In genomic region chr2L:2861885-2862620, dm6 we compare ENCODE assay signal across 2 fruit fly cellular contexts.
TF ChIP-seq lines count a peak whose summit lies in the region.

No protein-coding gene starts in this region.

TF ChIP-seq in whole organism, embryonic, 481 proteins besides CTCF, POLR2A, EP300 and RAD21 (continued from another document and continues in another):
- no peak for TF ChIP-seq chn (GFP tag; optimal IDR thresholded peaks at IDR 0.05; lab: Kevin White, UChicago)
- TF ChIP-seq oc (tag; optimal IDR thresholded peaks at IDR 0.05; lab: Kevin White, UChicago), result no peak
- TF ChIP-seq ara (GFP tag; IDR thresholded peaks at IDR 0.05; lab: Robert Waterston, UW), result no peak
- TF ChIP-seq eve (GFP tag; optimal IDR thresholded peaks at IDR 0.05; lab: Kevin White, UChicago), result no peak
- TF ChIP-seq CG18599 (GFP tag; optimal IDR thresholded peaks at IDR 0.05; lab: Kevin White, UChicago), result peak; percentile 71
- no peak for TF ChIP-seq sob (GFP tag; IDR thresholded peaks at IDR 0.05; lab: Robert Waterston, UW)
- no peak for TF ChIP-seq Dad (GFP tag; optimal IDR thresholded peaks at IDR 0.05; lab: Kevin White, UChicago)
- no peak for TF ChIP-seq crp (GFP tag; optimal IDR thresholded peaks at IDR 0.05; lab: Kevin White, UChicago)
- TF ChIP-seq ap (GFP tag; IDR thresholded peaks at IDR 0.05; lab: Robert Waterston, UW), result no peak
- TF ChIP-seq otp (GFP tag; IDR thresholded peaks at IDR 0.05; lab: Robert Waterston, UW), result 0 out of 3 replicates have a peak, but pooled peaks have one; percentile 64
- TF ChIP-seq grau (tag; optimal IDR thresholded peaks at IDR 0.05; lab: Kevin White, UChicago), result no peak
- TF ChIP-seq tio (GFP tag; optimal IDR thresholded peaks at IDR 0.05; lab: Kevin White, UChicago), result no peak
- TF ChIP-seq lilli (GFP tag; optimal IDR thresholded peaks at IDR 0.05; lab: Kevin White, UChicago), result no peak
- TF ChIP-seq CG17385 (GFP tag; optimal IDR thresholded peaks at IDR 0.05; lab: Kevin White, UChicago), result peak; percentile 3
- TF ChIP-seq ind (GFP tag; optimal IDR thresholded peaks at IDR 0.05; lab: Kevin White, UChicago), result no peak
- TF ChIP-seq Xbp1 (GFP tag; optimal IDR thresholded peaks at IDR 0.05; lab: Kevin White, UChicago), result no peak
- peak in 1 of 2 experiments; percentile 80 for TF ChIP-seq Pdp1 (GFP tag; optimal IDR thresholded peaks at IDR 0.05; lab: Kevin White, UChicago)
- TF ChIP-seq jing (GFP tag; optimal IDR thresholded peaks at IDR 0.05; lab: Kevin White, UChicago), result no peak
- TF ChIP-seq HmgD (GFP tag; optimal IDR thresholded peaks at IDR 0.05; lab: Kevin White, UChicago), result peak; percentile 2
- no peak for TF ChIP-seq ab (GFP tag; optimal IDR thresholded peaks at IDR 0.05; lab: Kevin White, UChicago)
- no peak for TF ChIP-seq CG6175 (GFP tag; IDR thresholded peaks at IDR 0.05; lab: Robert Waterston, UW)
- TF ChIP-seq CG15601 (tag; optimal IDR thresholded peaks at IDR 0.05; lab: Kevin White, UChicago), result no peak
- no peak for TF ChIP-seq row (GFP tag; IDR thresholded peaks at IDR 0.05; lab: Robert Waterston, UW)
- peak; percentile 2 for TF ChIP-seq CG12769 (tag; optimal IDR thresholded peaks at IDR 0.05; lab: Kevin White, UChicago)
- TF ChIP-seq ci (GFP tag; IDR thresholded peaks at IDR 0.05; lab: Robert Waterston, UW), result no peak; the same call in none of the 3 replicates
- TF ChIP-seq CG6813 (GFP tag; optimal IDR thresholded peaks at IDR 0.05; lab: Kevin White, UChicago), result no peak
- no peak for TF ChIP-seq Usf (GFP tag; optimal IDR thresholded peaks at IDR 0.05; lab: Kevin White, UChicago)
- no peak for TF ChIP-seq eyg (GFP tag; optimal IDR thresholded peaks at IDR 0.05; lab: Kevin White, UChicago)
- no peak for TF ChIP-seq schlank (tag; optimal IDR thresholded peaks at IDR 0.05; lab: Kevin White, UChicago)
- TF ChIP-seq CG12299 (tag; optimal IDR thresholded peaks at IDR 0.05; lab: Kevin White, UChicago), result no peak
- no peak for TF ChIP-seq Mes4 (GFP tag; optimal IDR thresholded peaks at IDR 0.05; lab: Kevin White, UChicago)
- peak; percentile 62; the same call in 1 of the 3 replicates for TF ChIP-seq mld (GFP tag; IDR thresholded peaks at IDR 0.05; lab: Robert Waterston, UW; ENCODE audit: partially characterized antibody)
- TF ChIP-seq pho (GFP tag; optimal IDR thresholded peaks at IDR 0.05; lab: Kevin White, UChicago), result peak; percentile 10
- peak; percentile 19 for TF ChIP-seq HHEX (GFP tag; optimal IDR thresholded peaks at IDR 0.05; lab: Kevin White, UChicago)
- TF ChIP-seq CG12071 (GFP tag; optimal IDR thresholded peaks at IDR 0.05; lab: Kevin White, UChicago), result peak; percentile 25
- TF ChIP-seq HLH54F (GFP tag; optimal IDR thresholded peaks at IDR 0.05; lab: Kevin White, UChicago), result no peak
- TF ChIP-seq rib (GFP tag; IDR thresholded peaks at IDR 0.05; lab: Robert Waterston, UW), result no peak
- TF ChIP-seq Dek (tag; optimal IDR thresholded peaks at IDR 0.05; lab: Kevin White, UChicago), result no peak
- no peak for TF ChIP-seq stwl (tag; optimal IDR thresholded peaks at IDR 0.05; lab: Kevin White, UChicago)
- TF ChIP-seq CG10462 (GFP tag; optimal IDR thresholded peaks at IDR 0.05; lab: Kevin White, UChicago), result no peak
- TF ChIP-seq CG7372 (GFP tag; IDR thresholded peaks at IDR 0.05; lab: Robert Waterston, UW), result no peak
- 0 out of 2 replicates have a peak, but pooled peaks have one; percentile 39 for TF ChIP-seq sna (GFP tag; IDR thresholded peaks at IDR 0.05; lab: Robert Waterston, UW; ENCODE audit: partially characterized antibody)
- TF ChIP-seq tll (GFP tag; optimal IDR thresholded peaks at IDR 0.05; lab: Kevin White, UChicago), result no peak
- TF ChIP-seq sisA (GFP tag; IDR thresholded peaks at IDR 0.05; lab: Robert Waterston, UW), result no peak
- no peak for TF ChIP-seq nerfin-1 (tag; optimal IDR thresholded peaks at IDR 0.05; lab: Kevin White, UChicago)
- no peak for TF ChIP-seq peb (GFP tag; IDR thresholded peaks at IDR 0.05; lab: Robert Waterston, UW)
- TF ChIP-seq CG11695 (GFP tag; IDR thresholded peaks at IDR 0.05; lab: Robert Waterston, UW), result no peak; the same call in 2 of the 3 replicates
- no peak for TF ChIP-seq CG4707 (GFP tag; optimal IDR thresholded peaks at IDR 0.05; lab: Kevin White, UChicago)
- TF ChIP-seq Gsc (GFP tag; IDR thresholded peaks at IDR 0.05; lab: Robert Waterston, UW), result no peak
- TF ChIP-seq CG15479 (GFP tag; optimal IDR thresholded peaks at IDR 0.05; lab: Kevin White, UChicago), result no peak
- no peak for TF ChIP-seq corto (GFP tag; optimal IDR thresholded peaks at IDR 0.05; lab: Kevin White, UChicago)
- no peak for TF ChIP-seq slou (GFP tag; optimal IDR thresholded peaks at IDR 0.05; lab: Kevin White, UChicago)
- no peak for TF ChIP-seq CG16815 (GFP tag; optimal IDR thresholded peaks at IDR 0.05; lab: Kevin White, UChicago)
- no peak for TF ChIP-seq Meics (GFP tag; optimal IDR thresholded peaks at IDR 0.05; lab: Kevin White, UChicago)
- no peak for TF ChIP-seq CG10366 (GFP tag; IDR thresholded peaks at IDR 0.05; lab: Robert Waterston, UW)
- no peak for TF ChIP-seq Sin3A (optimal IDR thresholded peaks at IDR 0.05; lab: Kevin White, UChicago)
- no peak for TF ChIP-seq ssp (GFP tag; IDR thresholded peaks at IDR 0.05; lab: Robert Waterston, UW)
- no peak for TF ChIP-seq ac (GFP tag; optimal IDR thresholded peaks at IDR 0.05; lab: Kevin White, UChicago)
- TF ChIP-seq yki (optimal IDR thresholded peaks at IDR 0.05; lab: Kevin White, UChicago), result no peak
- no peak for TF ChIP-seq CG6254 (GFP tag; optimal IDR thresholded peaks at IDR 0.05; lab: Kevin White, UChicago)
- TF ChIP-seq CG17328 (GFP tag; IDR thresholded peaks at IDR 0.05; lab: Robert Waterston, UW), result peak; percentile 99
- no peak for TF ChIP-seq H2.0 (GFP tag; IDR thresholded peaks at IDR 0.05; lab: Robert Waterston, UW)
- no peak for TF ChIP-seq Gug (GFP tag; IDR thresholded peaks at IDR 0.05; lab: Robert Waterston, UW)
- no peak for TF ChIP-seq Hr39 (optimal IDR thresholded peaks at IDR 0.05; lab: Kevin White, UChicago)
- TF ChIP-seq gsb (GFP tag; IDR thresholded peaks at IDR 0.05; lab: Robert Waterston, UW), result 0 out of 2 replicates have a peak, but pooled peaks have one; percentile 31
- 0 out of 3 replicates have a peak, but pooled peaks have one; percentile 35 for TF ChIP-seq Doc3 (GFP tag; IDR thresholded peaks at IDR 0.05; lab: Robert Waterston, UW; ENCODE audit: partially characterized antibody)
- peak; percentile 26 for TF ChIP-seq ems (GFP tag; optimal IDR thresholded peaks at IDR 0.05; lab: Kevin White, UChicago)
- no peak for TF ChIP-seq Dfd (GFP tag; optimal IDR thresholded peaks at IDR 0.05; lab: Kevin White, UChicago)

TF ChIP-seq in whole organism, prepupa, 60 proteins besides CTCF, POLR2A, EP300 and RAD21 (continued from another document):
- TF ChIP-seq CG9139 (GFP tag; optimal IDR thresholded peaks at IDR 0.05; lab: Kevin White, UChicago) (no peak), Hr39 (GFP tag; optimal IDR thresholded peaks at IDR 0.05; lab: Kevin White, UChicago) (no peak), CG1621 (tag; optimal IDR thresholded peaks at IDR 0.05; lab: Kevin White, UChicago) (peak; percentile 89), CG11902 (GFP tag; optimal IDR thresholded peaks at IDR 0.05; lab: Kevin White, UChicago) (no peak), CG6792 (GFP tag; optimal IDR thresholded peaks at IDR 0.05; lab: Kevin White, UChicago) (no peak), CG10631 (GFP tag; optimal IDR thresholded peaks at IDR 0.05; lab: Kevin White, UChicago) (no peak), Hr4 (GFP tag; optimal IDR thresholded peaks at IDR 0.05; lab: Kevin White, UChicago) (peak; percentile 5), CG8119 (GFP tag; IDR thresholded peaks at IDR 0.05; lab: Robert Waterston, UW) (peak; percentile 53), Eip75B (GFP tag; optimal IDR thresholded peaks at IDR 0.05; lab: Kevin White, UChicago) (peak; percentile 16), Ets21C (GFP tag; optimal IDR thresholded peaks at IDR 0.05; lab: Kevin White, UChicago) (no peak), CG3919 (GFP tag; optimal IDR thresholded peaks at IDR 0.05; lab: Kevin White, UChicago) (peak; percentile 24), eg (GFP tag; IDR thresholded peaks at IDR 0.05; lab: Robert Waterston, UW) (peak; percentile 75), CG7368 (GFP tag; optimal IDR thresholded peaks at IDR 0.05; lab: Kevin White, UChicago) (no peak), CG4318 (GFP tag; optimal IDR thresholded peaks at IDR 0.05; lab: Kevin White, UChicago) (no peak), net (GFP tag; optimal IDR thresholded peaks at IDR 0.05; lab: Kevin White, UChicago) (peak; percentile 43), Eip93F (GFP tag; optimal IDR thresholded peaks at IDR 0.05; lab: Kevin White, UChicago) (no peak), achi (GFP tag; optimal IDR thresholded peaks at IDR 0.05; lab: Kevin White, UChicago) (peak; percentile 8), CG6163 (GFP tag; IDR thresholded peaks at IDR 0.05; lab: Robert Waterston, UW) (peak; percentile 44; the same call in 1 of the 3 replicates), fd59A (GFP tag; optimal IDR thresholded peaks at IDR 0.05; lab: Kevin White, UChicago) (peak; percentile 11), CG6808 (GFP tag; optimal IDR thresholded peaks at IDR 0.05; lab: Kevin White, UChicago) (peak; percentile 43), CG6854 (GFP tag; optimal IDR thresholded peaks at IDR 0.05; lab: Kevin White, UChicago) (no peak), svp (GFP tag; lab: Kevin White, UChicago) (peak; percentile 14), Gug (GFP tag; IDR thresholded peaks at IDR 0.05; lab: Robert Waterston, UW) (no peak), fkh (GFP tag; optimal IDR thresholded peaks at IDR 0.05; lab: Kevin White, UChicago) (peak; percentile 11), topi (GFP tag; optimal IDR thresholded peaks at IDR 0.05; lab: Kevin White, UChicago) (peak; percentile 10), CG11294 (GFP tag; IDR thresholded peaks at IDR 0.05; lab: Robert Waterston, UW) (no peak; the same call in none of the 2 replicates), CG34406 (GFP tag; optimal IDR thresholded peaks at IDR 0.05; lab: Kevin White, UChicago) (peak; percentile 7), Met (GFP tag; optimal IDR thresholded peaks at IDR 0.05; lab: Kevin White, UChicago) (no peak), Sox15 (GFP tag; optimal IDR thresholded peaks at IDR 0.05; lab: Kevin White, UChicago) (no peak), lz (GFP tag; optimal IDR thresholded peaks at IDR 0.05; lab: Kevin White, UChicago) (no peak), CG3032 (tag; optimal IDR thresholded peaks at IDR 0.05; lab: Kevin White, UChicago) (peak; percentile 27), pdm3 (GFP tag; optimal IDR thresholded peaks at IDR 0.05; lab: Kevin White, UChicago) (no peak), fd85E (GFP tag; optimal IDR thresholded peaks at IDR 0.05; lab: Kevin White, UChicago) (no peak)
